Fruit fly (Drosophila melanogaster): ENCODE data around the gene CG31441.
A peak's percentile ranks its signal among the peaks of the same experiment; 100 is the strongest.

CG31441 gene

DNA sequence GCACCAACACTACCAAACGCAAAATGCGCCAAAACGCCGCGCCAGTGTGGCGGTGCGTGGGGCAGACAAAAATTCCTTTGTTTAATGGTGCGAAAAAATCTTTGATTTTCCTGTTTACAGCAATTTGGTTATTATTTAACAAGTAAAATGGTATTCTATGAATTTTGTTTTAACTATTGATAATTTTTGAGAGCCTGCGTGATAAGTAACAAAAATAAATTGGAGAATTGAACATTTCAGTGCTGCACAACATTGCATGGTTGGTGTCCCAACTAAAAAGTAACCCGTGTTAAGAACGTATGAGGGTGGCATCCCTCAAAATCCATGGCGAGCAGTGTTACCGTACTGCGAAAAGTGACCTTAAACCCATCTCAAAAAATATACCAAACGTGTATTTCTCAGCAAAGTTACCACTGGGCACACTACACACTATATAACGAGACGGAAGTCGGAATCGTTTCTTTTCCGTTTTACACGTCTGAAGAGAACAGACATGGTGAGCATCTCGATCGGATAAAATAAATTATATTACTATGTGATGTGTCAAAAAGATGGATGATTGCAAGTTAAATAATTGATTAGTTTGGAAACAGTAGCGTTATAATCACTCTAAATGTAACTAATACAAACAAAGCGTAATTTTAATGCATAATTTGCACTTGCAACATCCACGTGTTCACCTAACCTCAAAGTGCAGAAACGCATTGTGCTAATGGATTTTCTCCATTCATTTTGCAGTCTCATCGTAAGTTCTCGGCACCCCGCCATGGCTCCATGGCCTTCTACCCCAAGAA lies 14.5 kb upstream of the CG31441 start, which contains the start of the genes CG6693 and RpL3 (continued):
- TF ChIP-seq CG7372 (GFP tag; IDR thresholded peaks at IDR 0.05) = no peak
- peak; percentile 68 to 70 for TF ChIP-seq Hr51 (GFP tag; optimal IDR thresholded peaks at IDR 0.05)
- no peak; the same call in 2 of the 3 replicates for TF ChIP-seq CG34224 (GFP tag; IDR thresholded peaks at IDR 0.05; ENCODE audit: partially characterized antibody)
- TF ChIP-seq Ets65A (GFP tag) = peak; percentile 99
- TF ChIP-seq CG32532 (GFP tag; IDR thresholded peaks at IDR 0.05) = peak; percentile 86
- TF ChIP-seq Sry-δ (GFP tag; optimal IDR thresholded peaks at IDR 0.05) = peak; percentile 71
- peak; percentile 89 for TF ChIP-seq CrebB (tag; optimal IDR thresholded peaks at IDR 0.05)
- peak; percentile 87 for TF ChIP-seq CG33213 (GFP tag; optimal IDR thresholded peaks at IDR 0.05)
- TF ChIP-seq br (optimal IDR thresholded peaks at IDR 0.05) = no peak
- peak; percentile 38 for TF ChIP-seq CG12744 (GFP tag; optimal IDR thresholded peaks at IDR 0.05)
- no peak for TF ChIP-seq danr (GFP tag; IDR thresholded peaks at IDR 0.05)
- TF ChIP-seq CG16779 (GFP tag; IDR thresholded peaks at IDR 0.05) = peak; percentile 80
- TF ChIP-seq Dip2 (GFP tag; IDR thresholded peaks at IDR 0.05) = no peak
- no peak for TF ChIP-seq vnd (GFP tag; IDR thresholded peaks at IDR 0.05; ENCODE audit: partially characterized antibody)
- TF ChIP-seq ato (GFP tag; IDR thresholded peaks at IDR 0.05; ENCODE audit: partially characterized antibody) = peak; percentile 57
- TF ChIP-seq Nf-YB (GFP tag; optimal IDR thresholded peaks at IDR 0.05) = peak; percentile 56
- TF ChIP-seq CG5245 (GFP tag; optimal IDR thresholded peaks at IDR 0.05) = peak; percentile 38
- peak; percentile 46 for TF ChIP-seq ems (GFP tag; optimal IDR thresholded peaks at IDR 0.05)
- TF ChIP-seq CG7745 (tag; optimal IDR thresholded peaks at IDR 0.05) = peak; percentile 39
- TF ChIP-seq insv (GFP tag; optimal IDR thresholded peaks at IDR 0.05) = peak in 1 of 2 experiments; percentile 67
- peak; percentile 100 for TF ChIP-seq gfzf (GFP tag; optimal IDR thresholded peaks at IDR 0.05)
- no peak; the same call in 2 of the 3 replicates for TF ChIP-seq CG11560 (tag; IDR thresholded peaks at IDR 0.05)
- TF ChIP-seq Antp (GFP tag; optimal IDR thresholded peaks at IDR 0.05) = no peak
- TF ChIP-seq Opbp (GFP tag; IDR thresholded peaks at IDR 0.05; ENCODE audit: partially characterized antibody) = 0 out of 3 replicates have a peak, but pooled peaks have one; percentile 33
- TF ChIP-seq lmd (GFP tag; IDR thresholded peaks at IDR 0.05) = no peak; the same call in 1 of the 2 replicates
- TF ChIP-seq p53 (GFP tag; optimal IDR thresholded peaks at IDR 0.05) = peak; percentile 45
- TF ChIP-seq toy (GFP tag; IDR thresholded peaks at IDR 0.05) = peak; percentile 53
- peak; percentile 62 for TF ChIP-seq her (GFP tag; optimal IDR thresholded peaks at IDR 0.05)
- TF ChIP-seq ham (GFP tag; IDR thresholded peaks at IDR 0.05) = no peak
- peak; percentile 79 for TF ChIP-seq Dp (GFP tag; optimal IDR thresholded peaks at IDR 0.05)
- TF ChIP-seq dimm (GFP tag; IDR thresholded peaks at IDR 0.05) = no peak
- peak; percentile 85 for TF ChIP-seq sob (GFP tag; IDR thresholded peaks at IDR 0.05)
- TF ChIP-seq cato (GFP tag; optimal IDR thresholded peaks at IDR 0.05; ENCODE audit: borderline replicate concordance) = peak; percentile 43
- peak; percentile 5 for TF ChIP-seq CG4282 (GFP tag; optimal IDR thresholded peaks at IDR 0.05)
- TF ChIP-seq Deaf1 (tag; optimal IDR thresholded peaks at IDR 0.05) = peak; percentile 49
- TF ChIP-seq CG8478 (optimal IDR thresholded peaks at IDR 0.05) = peak; percentile 69
- peak; percentile 53 for TF ChIP-seq MBD-R2 (GFP tag; IDR thresholded peaks at IDR 0.05)
- no peak for TF ChIP-seq crc (GFP tag; optimal IDR thresholded peaks at IDR 0.05)
- peak; percentile 53 for TF ChIP-seq disco-r (GFP tag; optimal IDR thresholded peaks at IDR 0.05)
- TF ChIP-seq CG1792 (GFP tag; optimal IDR thresholded peaks at IDR 0.05) = no peak
- no peak for TF ChIP-seq nerfin-2 (GFP tag; IDR thresholded peaks at IDR 0.05; ENCODE audit: partially characterized antibody)
- peak; percentile 61 for TF ChIP-seq BEAF-32 (GFP tag; optimal IDR thresholded peaks at IDR 0.05)
- TF ChIP-seq CG7556 (GFP tag; optimal IDR thresholded peaks at IDR 0.05) = peak; percentile 56
- TF ChIP-seq ac (GFP tag; optimal IDR thresholded peaks at IDR 0.05) = peak; percentile 66
- no peak for TF ChIP-seq esg (GFP tag; conservative IDR thresholded peaks at IDR 0.05)
- peak; percentile 58 for TF ChIP-seq dmrt11E (tag; optimal IDR thresholded peaks at IDR 0.05)
- TF ChIP-seq NC2β (GFP tag; optimal IDR thresholded peaks at IDR 0.05) = peak; percentile 96
- peak; percentile 56 for TF ChIP-seq slou (GFP tag; optimal IDR thresholded peaks at IDR 0.05)
- no peak for TF ChIP-seq jing (GFP tag; optimal IDR thresholded peaks at IDR 0.05)
- no peak for TF ChIP-seq CG16815 (GFP tag; optimal IDR thresholded peaks at IDR 0.05)

Data from whole organism, embryonic.